Worm (Caenorhabditis elegans) whole organism, L3 larva: ENCODE data around the gene ttr-42.

Experiments used
- ZK546.5 ChIP-seq: sonication (generic microtip); optimal IDR thresholded peaks from 2 replicates; lab custom pipeline; 2017; ENCODE audit warnings: missing biosample characterization, missing genetic modification characterization
- aly-2 ChIP-seq: fragments of 150-350 bp; optimal IDR thresholded peaks from 2 replicates; lab custom pipeline; 2014; ENCODE audit warnings: missing biosample characterization, missing genetic modification characterization
- ama-1 ChIP-seq: fragments of 150-350 bp; optimal IDR thresholded peaks from 2 replicates; lab custom pipeline; 2018
- ceh-28 ChIP-seq: fragments of 150-350 bp; optimal IDR thresholded peaks from 2 replicates; lab custom pipeline; 2014; ENCODE audit warnings: missing biosample characterization, missing genetic modification reagents, missing genetic modification characterization
- ceh-82 ChIP-seq: fragments of 150-350 bp; optimal IDR thresholded peaks from 2 replicates; lab custom pipeline; 2014; ENCODE audit warnings: missing biosample characterization, missing genetic modification characterization
- daf-12 ChIP-seq: fragments of 150-350 bp; optimal IDR thresholded peaks from 2 replicates; lab custom pipeline; 2014; ENCODE audit warnings: missing biosample characterization, missing genetic modification reagents, missing genetic modification characterization
- egl-5 ChIP-seq: fragments of 150-350 bp; optimal IDR thresholded peaks from 2 replicates; lab custom pipeline; 2017; ENCODE audit warnings: missing biosample characterization, missing genetic modification reagents, missing genetic modification characterization, inconsistent platforms
- elt-1 ChIP-seq: fragments of 150-350 bp; optimal IDR thresholded peaks from 2 replicates; lab custom pipeline; 2014; ENCODE audit warnings: missing biosample characterization, missing genetic modification characterization
- elt-2 ChIP-seq: sonication (generic microtip); optimal IDR thresholded peaks from 2 replicates; lab custom pipeline; 2016; ENCODE audit warnings: missing genetic modification reagents, mild to moderate bottlenecking, missing genetic modification characterization, missing compliant biosample characterization
- eor-1 ChIP-seq, 2 experiments: fragments of 150-350 bp; optimal IDR thresholded peaks; 2 replicates each; lab custom pipeline; 2014 to 2018; ENCODE audit warnings: missing biosample characterization in 2 of 2, missing genetic modification characterization in 2 of 2
- fkh-10 ChIP-seq: sonication (generic microtip); optimal IDR thresholded peaks from 2 replicates; lab custom pipeline; 2017; ENCODE audit warnings: missing biosample characterization, missing genetic modification reagents, missing genetic modification characterization
- fkh-2 ChIP-seq: fragments of 150-350 bp; optimal IDR thresholded peaks from 2 replicates; lab custom pipeline; 2014; ENCODE audit warnings: missing biosample characterization, missing genetic modification reagents, missing genetic modification characterization
- fos-1 ChIP-seq: fragments of 150-350 bp; optimal IDR thresholded peaks from 2 replicates; lab custom pipeline; 2014; ENCODE audit warnings: missing biosample characterization, missing genetic modification characterization
- hmg-11 ChIP-seq: sonication (generic microtip); optimal IDR thresholded peaks from 2 replicates; lab custom pipeline; 2016; ENCODE audit warnings: missing genetic modification characterization, missing compliant biosample characterization
- jun-1 ChIP-seq: fragments of 150-350 bp; optimal IDR thresholded peaks from 2 replicates; lab custom pipeline; 2014; ENCODE audit warnings: missing biosample characterization, missing genetic modification reagents, missing genetic modification characterization
- lin-15B ChIP-seq: fragments of 150-350 bp; optimal IDR thresholded peaks from 2 replicates; lab custom pipeline; 2014; ENCODE audit warnings: missing biosample characterization, missing genetic modification characterization
- lin-39 ChIP-seq: fragments of 150-350 bp; optimal IDR thresholded peaks from 2 replicates; lab custom pipeline; 2018; ENCODE audit warnings: missing biosample characterization, missing genetic modification reagents, missing genetic modification characterization
- lsy-12 ChIP-seq: sonication (generic microtip); optimal IDR thresholded peaks from 2 replicates; lab custom pipeline; 2016; ENCODE audit warnings: mild to moderate bottlenecking, missing genetic modification characterization, missing compliant biosample characterization
- mdl-1 ChIP-seq: fragments of 150-350 bp; optimal IDR thresholded peaks from 2 replicates; lab custom pipeline; 2014; ENCODE audit warnings: missing biosample characterization, missing genetic modification characterization
- mml-1 ChIP-seq: fragments of 150-350 bp; sonication (generic microtip); optimal IDR thresholded peaks from 3 replicates; lab custom pipeline; 2014; ENCODE audit warnings: missing biosample characterization, missing genetic modification characterization
- nfya-1 ChIP-seq: sonication (generic microtip); optimal IDR thresholded peaks from 2 replicates; lab custom pipeline; 2017; ENCODE audit warnings: missing genetic modification characterization, mild to moderate bottlenecking, missing compliant biosample characterization, antibody characterized with exemption, moderate library complexity; ENCODE audit not compliant: insufficient read depth
- nhr-12 ChIP-seq: fragments of 150-350 bp; optimal IDR thresholded peaks from 2 replicates; lab custom pipeline; 2014; ENCODE audit warnings: missing biosample characterization, missing genetic modification characterization
- nhr-23 ChIP-seq: fragments of 150-350 bp; optimal IDR thresholded peaks from 2 replicates; lab custom pipeline; 2014; ENCODE audit warnings: missing biosample characterization, missing genetic modification reagents, missing genetic modification characterization
- nhr-25 ChIP-seq: sonication (generic microtip); optimal IDR thresholded peaks from 2 replicates; lab custom pipeline; 2017; ENCODE audit warnings: missing biosample characterization, missing genetic modification characterization
- nhr-43 ChIP-seq: sonication (generic microtip); optimal IDR thresholded peaks from 2 replicates; lab custom pipeline; 2016; ENCODE audit warnings: mild to moderate bottlenecking, missing genetic modification characterization, missing compliant biosample characterization; ENCODE audit not compliant: poor library complexity, severe bottlenecking
- nhr-67 ChIP-seq: fragments of 150-350 bp; optimal IDR thresholded peaks from 2 replicates; lab custom pipeline; 2014; ENCODE audit warnings: missing biosample characterization, missing genetic modification characterization
- nhr-76 ChIP-seq: fragments of 150-350 bp; sonication (generic microtip); optimal IDR thresholded peaks from 5 replicates; lab custom pipeline; 2014; ENCODE audit warnings: missing biosample characterization, missing genetic modification characterization
- nhr-77 ChIP-seq: fragments of 150-350 bp; optimal IDR thresholded peaks from 2 replicates; lab custom pipeline; 2014; ENCODE audit warnings: missing biosample characterization, missing genetic modification characterization
- pha-4 ChIP-seq: fragments of 150-350 bp; optimal IDR thresholded peaks from 2 replicates; lab custom pipeline; 2014; ENCODE audit warnings: missing biosample characterization, missing genetic modification reagents, missing genetic modification characterization
- skn-1 ChIP-seq: fragments of 150-350 bp; optimal IDR thresholded peaks from 2 replicates; lab custom pipeline; 2014; ENCODE audit warnings: missing biosample characterization, missing genetic modification characterization
- tbx-2 ChIP-seq: sonication (generic microtip); optimal IDR thresholded peaks from 2 replicates; lab custom pipeline; 2016; ENCODE audit warnings: mild to moderate bottlenecking, missing genetic modification characterization, missing compliant biosample characterization
- unc-39 ChIP-seq: sonication (generic microtip); optimal IDR thresholded peaks from 4 replicates; lab custom pipeline; 2017; ENCODE audit warnings: missing biosample characterization, missing genetic modification characterization
- ztf-4 ChIP-seq: fragments of 150-350 bp; optimal IDR thresholded peaks from 2 replicates; lab custom pipeline; 2014; ENCODE audit warnings: missing biosample characterization, missing genetic modification characterization

The ttr-42 gene

ce11 chrX:2591586-2592000 is 14.1 kb downstream of the ttr-42 start:
- TF ChIP-seq ZK546.5 (tag; lab: Kevin White, UChicago): no peak
- peak; percentile 38 for TF ChIP-seq nfya-1 (tag; lab: Kevin White, UChicago)
- TF ChIP-seq tbx-2 (tag; lab: Kevin White, UChicago): peak; percentile 7
- peak; percentile 64 for TF ChIP-seq lin-39 (tag; lab: Kevin White, UChicago)
- peak; percentile 53 for TF ChIP-seq lsy-12 (tag; lab: Kevin White, UChicago)
- no peak for TF ChIP-seq ama-1
- TF ChIP-seq ztf-4: peak; percentile 42
- peak; percentile 62 for TF ChIP-seq ceh-28 (tag; lab: Kevin White, UChicago)
- TF ChIP-seq nhr-25: peak; percentile 90
- peak; percentile 87 for TF ChIP-seq nhr-23 (tag; lab: Kevin White, UChicago)
- peak; percentile 40 for TF ChIP-seq jun-1 (tag; lab: Kevin White, UChicago)
- peak; percentile 68 for TF ChIP-seq nhr-43 (tag; lab: Kevin White, UChicago)
- no peak for TF ChIP-seq nhr-77 (tag; lab: Kevin White, UChicago)
- peak; percentile 50 for TF ChIP-seq pha-4 (tag; lab: Kevin White, UChicago)
- no peak for TF ChIP-seq unc-39 (tag; lab: Kevin White, UChicago)
- peak; percentile 17 for TF ChIP-seq fos-1 (tag; lab: Kevin White, UChicago)
- TF ChIP-seq nhr-76 (tag; lab: Kevin White, UChicago): no peak
- peak; percentile 67 for TF ChIP-seq hmg-11 (tag; lab: Kevin White, UChicago)
- TF ChIP-seq aly-2 (tag; lab: Kevin White, UChicago): no peak
- peak; percentile 41 for TF ChIP-seq elt-2 (tag; lab: Kevin White, UChicago)
- no peak for TF ChIP-seq eor-1 (tag; optimal IDR thresholded peaks at IDR 0.05; lab: Kevin White, UChicago)

- TF ChIP-seq elt-2 (tag; lab: Kevin White, UChicago) (peak; percentile 32), ztf-4 (peak; percentile 11), skn-1 (no peak), mml-1 (tag; lab: Kevin White, UChicago) (no peak), ama-1 (peak; percentile 73), nfya-1 (tag; lab: Kevin White, UChicago) (peak; percentile 6), nhr-67 (tag; lab: Kevin White, UChicago) (no peak), eor-1 (tag; optimal IDR thresholded peaks at IDR 0.05; lab: Kevin White, UChicago) (no peak), pha-4 (tag; lab: Kevin White, UChicago) (peak; percentile 42), egl-5 (tag; lab: Kevin White, UChicago) (peak; percentile 13), lin-15B (tag; lab: Kevin White, UChicago) (no peak)
Measured at ce11 chrX:2592670-2593280, 15.2 kb downstream of the ttr-42 start.

- TF ChIP-seq ZK546.5 (tag; lab: Kevin White, UChicago) (no peak), eor-1 (tag; optimal IDR thresholded peaks at IDR 0.05; lab: Kevin White, UChicago) (no peak), lsy-12 (tag; lab: Kevin White, UChicago) (no peak), ama-1 (no peak)
- TF ChIP-seq, all 47 proteins: peak for 0
Measured at ce11 chrX:2593703-2594102, 16.2 kb downstream of the ttr-42 start, which contains the start of the genes nhr-40 and T03G6.7. Gene nhr-40, plus strand, starts transcription at chrX:2594003. Gene T03G6.7, plus strand, starts transcription at chrX:2594039.

ce11 chrX:2595027-2595756 is 17.6 kb downstream of the ttr-42 start:
- TF ChIP-seq mdl-1 (tag; lab: Kevin White, UChicago): no peak
- TF ChIP-seq lsy-12 (tag; lab: Kevin White, UChicago): no peak
- TF ChIP-seq daf-12: no peak
- no peak for TF ChIP-seq lin-15B (tag; lab: Kevin White, UChicago)
- no peak for TF ChIP-seq nhr-12 (tag; lab: Kevin White, UChicago)
- peak; percentile 23 for TF ChIP-seq elt-1
- no peak for TF ChIP-seq pha-4 (tag; lab: Kevin White, UChicago)
- TF ChIP-seq ceh-82: no peak
- no peak for TF ChIP-seq ama-1
- peak; percentile 83 for TF ChIP-seq fkh-10
- TF ChIP-seq fkh-2 (tag; lab: Kevin White, UChicago): no peak
- TF ChIP-seq nfya-1 (tag; lab: Kevin White, UChicago): peak; percentile 30
- TF ChIP-seq skn-1: no peak
